Worm (Caenorhabditis elegans): ENCODE data around the gene M01H9.3.

ce11 chrIV:4446884-4447283 is 30.0 kb downstream of the M01H9.3 start:
- no peak for TF ChIP-seq unc-62 (GFP tag; optimal IDR thresholded peaks at IDR 0.05)
- no peak for TF ChIP-seq aly-2 (tag; optimal IDR thresholded peaks at IDR 0.05)
- TF ChIP-seq nhr-6 (tag; optimal IDR thresholded peaks at IDR 0.05) = no peak
- peak; percentile 61 for TF ChIP-seq unc-55 (GFP tag; optimal IDR thresholded peaks at IDR 0.05)
- no peak for TF ChIP-seq lin-39 (tag; optimal IDR thresholded peaks at IDR 0.05)

Data from whole organism, L2 larva.